Fruit fly (Drosophila melanogaster) whole organism, embryonic: ENCODE data around the gene Dfd.

Source experiments
- Atf6 ChIP-seq: fragments of 200-800 bp; sonication (Bioruptor generic); IDR thresholded peaks from 2 replicates; pipeline ENCODE4 v1.3.6; 2022; ENCODE audit warnings: missing biosample characterization, missing genetic modification characterization
- Bteb2 ChIP-seq: fragments of 200-800 bp; sonication (Bioruptor generic); optimal IDR thresholded peaks from 2 replicates; lab custom pipeline; 2016; ENCODE audit warnings: missing biosample characterization, missing genetic modification characterization
- CG10321 ChIP-seq: fragments of 200-800 bp; sonication (Bioruptor generic); IDR thresholded peaks from 2 replicates; pipeline ENCODE4 v1.3.6; 2022; ENCODE audit warnings: missing biosample characterization, missing genetic modification characterization
- CG10462 ChIP-seq: fragments of 200-800 bp; sonication (Bioruptor generic); optimal IDR thresholded peaks from 2 replicates; lab custom pipeline; 2016; ENCODE audit warnings: missing biosample characterization, missing genetic modification characterization
- CG11085 ChIP-seq: fragments of 200-800 bp; sonication (Bioruptor generic); IDR thresholded peaks from 2 replicates; pipeline ENCODE4 v1.3.6; 2022; ENCODE audit warnings: missing biosample characterization, missing genetic modification characterization
- CG11696 ChIP-seq: fragments of 200-800 bp; sonication (Bioruptor generic); IDR thresholded peaks from 2 replicates; pipeline ENCODE4 v1.3.6; 2022; ENCODE audit warnings: missing biosample characterization, missing genetic modification characterization
- CG12299 ChIP-seq: fragments of 200-800 bp; sonication (Bioruptor generic); optimal IDR thresholded peaks from 2 replicates; lab custom pipeline; 2018; ENCODE audit warnings: missing biosample characterization, mild to moderate bottlenecking, missing genetic modification characterization
- CG13287 ChIP-seq: fragments of 200-800 bp; sonication (Bioruptor generic); IDR thresholded peaks from 2 replicates; pipeline ENCODE4 v1.3.6; 2022; ENCODE audit warnings: missing biosample characterization, missing genetic modification characterization; ENCODE audit not compliant: partially characterized antibody
- CG14014 ChIP-seq: fragments of 200-800 bp; sonication (Bioruptor generic); IDR thresholded peaks from 2 replicates; pipeline ENCODE4 v1.3.6; 2022; ENCODE audit warnings: missing biosample characterization, missing genetic modification characterization
- CG15011 ChIP-seq: fragments of 200-800 bp; sonication (Bioruptor generic); optimal IDR thresholded peaks from 3 replicates; lab custom pipeline; 2018; ENCODE audit warnings: missing biosample characterization, mild to moderate bottlenecking, missing genetic modification characterization
- CG15073 ChIP-seq: fragments of 200-800 bp; sonication (Bioruptor generic); optimal IDR thresholded peaks from 2 replicates; lab custom pipeline; 2016; ENCODE audit warnings: missing biosample characterization, missing genetic modification characterization
- CG15514 ChIP-seq: fragments of 200-800 bp; sonication (Bioruptor generic); optimal IDR thresholded peaks from 3 replicates; lab custom pipeline; 2017; ENCODE audit warnings: missing biosample characterization, missing genetic modification characterization, mild to moderate bottlenecking, moderate library complexity, missing genetic modification reagents
- CG18476 ChIP-seq: fragments of 200-800 bp; sonication (Bioruptor generic); optimal IDR thresholded peaks from 2 replicates; lab custom pipeline; 2016; ENCODE audit warnings: missing biosample characterization, mild to moderate bottlenecking, missing genetic modification characterization
- CG2129 ChIP-seq: fragments of 200-800 bp; sonication (Bioruptor generic); IDR thresholded peaks from 2 replicates; pipeline ENCODE4 v1.3.6; 2022; ENCODE audit warnings: missing biosample characterization, missing genetic modification characterization; ENCODE audit not compliant: partially characterized antibody
- CG30431 ChIP-seq: fragments of 200-800 bp; sonication (Bioruptor generic); optimal IDR thresholded peaks from 2 replicates; lab custom pipeline; 2017; ENCODE audit warnings: missing biosample characterization, missing genetic modification characterization
- CG3838 ChIP-seq: fragments of 200-800 bp; sonication (Bioruptor generic); optimal IDR thresholded peaks from 3 replicates; lab custom pipeline; 2016; ENCODE audit warnings: missing biosample characterization, missing genetic modification characterization
- CG7963 ChIP-seq: fragments of 200-800 bp; sonication (Bioruptor generic); IDR thresholded peaks from 3 replicates; pipeline ENCODE4 v1.3.6; 2022; ENCODE audit warnings: missing biosample characterization, missing genetic modification characterization; ENCODE audit not compliant: partially characterized antibody
- D ChIP-seq, 2 experiments: fragments of 200-800 bp in 1 of 2; fragments of >200 bp in 1 of 2; sonication (Bioruptor generic) in 1 of 2; optimal IDR thresholded peaks; 2 replicates in 1 of 2; 3 replicates in 1 of 2; lab custom pipeline; 2017; ENCODE audit warnings: mild to moderate bottlenecking in 1 of 2, missing biosample characterization in 1 of 2, missing genetic modification characterization in 1 of 2, missing genetic modification reagents in 1 of 2
- Dad ChIP-seq: fragments of 200-800 bp; sonication (Bioruptor generic); optimal IDR thresholded peaks from 3 replicates; lab custom pipeline; 2016; ENCODE audit warnings: missing biosample characterization, missing genetic modification characterization
- Deaf1 ChIP-seq: fragments of 200-800 bp; optimal IDR thresholded peaks from 3 replicates; lab custom pipeline; 2019; ENCODE audit warnings: missing biosample characterization, mild to moderate bottlenecking, missing genetic modification characterization, moderate library complexity
- Doc3 ChIP-seq: fragments of 200-800 bp; sonication (Bioruptor generic); IDR thresholded peaks from 3 replicates; pipeline ENCODE4 v1.3.6; 2022; ENCODE audit warnings: missing biosample characterization, missing genetic modification characterization; ENCODE audit not compliant: partially characterized antibody
- ERR ChIP-seq: fragments of 200-800 bp; sonication (Bioruptor generic); optimal IDR thresholded peaks from 2 replicates; lab custom pipeline; 2016; ENCODE audit warnings: missing biosample characterization, missing genetic modification characterization
- Elba2 ChIP-seq: fragments of 200-800 bp; sonication (Bioruptor generic); optimal IDR thresholded peaks from 3 replicates; lab custom pipeline; 2016; ENCODE audit warnings: missing biosample characterization, missing genetic modification characterization
- Ets97D ChIP-seq: fragments of 200-800 bp; sonication (Bioruptor generic); optimal IDR thresholded peaks from 3 replicates; lab custom pipeline; 2016; ENCODE audit warnings: missing biosample characterization, missing genetic modification characterization
- Fer1 ChIP-seq: fragments of 200-800 bp; sonication (Bioruptor generic); optimal IDR thresholded peaks from 2 replicates; lab custom pipeline; 2017; ENCODE audit warnings: missing biosample characterization, mild to moderate bottlenecking, missing genetic modification characterization
- H2.0 ChIP-seq: fragments of 200-800 bp; sonication (Bioruptor generic); IDR thresholded peaks from 2 replicates; pipeline ENCODE4 v1.3.6; 2022; ENCODE audit warnings: missing biosample characterization, missing genetic modification characterization
- Hand ChIP-seq: fragments of 200-800 bp; sonication (Bioruptor generic); optimal IDR thresholded peaks from 2 replicates; lab custom pipeline; 2017; ENCODE audit warnings: mild to moderate bottlenecking, missing biosample characterization, missing genetic modification reagents, missing genetic modification characterization
- Hr39 ChIP-seq: fragments of >200 bp; optimal IDR thresholded peaks from 2 replicates; lab custom pipeline; 2017
- Hr51 ChIP-seq, 2 experiments: fragments of 200-800 bp; sonication (Bioruptor generic); optimal IDR thresholded peaks; 2 replicates in 1 of 2; 3 replicates in 1 of 2; lab custom pipeline; 2016 to 2018; ENCODE audit warnings: missing biosample characterization in 2 of 2, missing genetic modification characterization in 2 of 2, mild to moderate bottlenecking in 1 of 2, moderate library complexity in 1 of 2
- Hr78 ChIP-seq, 2 experiments: fragments of 200-800 bp in 1 of 2; fragments of >200 bp in 1 of 2; sonication (Bioruptor generic) in 1 of 2; optimal IDR thresholded peaks; 2 replicates each; lab custom pipeline; 2017 to 2019; ENCODE audit warnings: missing biosample characterization in 2 of 2, missing genetic modification characterization in 2 of 2, mild to moderate bottlenecking in 1 of 2, moderate library complexity in 1 of 2
- Kr ChIP-seq: fragments of 200-800 bp; sonication (Bioruptor generic); optimal IDR thresholded peaks from 2 replicates; lab custom pipeline; 2017; ENCODE audit warnings: missing biosample characterization, mild to moderate bottlenecking, missing genetic modification characterization
- Meics ChIP-seq: fragments of 200-800 bp; sonication (Bioruptor generic); optimal IDR thresholded peaks from 2 replicates; lab custom pipeline; 2017; ENCODE audit warnings: missing biosample characterization, mild to moderate bottlenecking, missing genetic modification characterization
- NC2β ChIP-seq: fragments of 200-800 bp; sonication (Bioruptor generic); optimal IDR thresholded peaks from 2 replicates; lab custom pipeline; 2016; ENCODE audit warnings: missing biosample characterization, missing genetic modification characterization
- amos ChIP-seq: fragments of 200-800 bp; sonication (Bioruptor generic); IDR thresholded peaks from 2 replicates; pipeline ENCODE4 v1.3.6; 2022; ENCODE audit warnings: missing biosample characterization, missing genetic modification characterization; ENCODE audit not compliant: partially characterized antibody
- az2 ChIP-seq: fragments of 200-800 bp; sonication (Bioruptor generic); optimal IDR thresholded peaks from 3 replicates; lab custom pipeline; 2016; ENCODE audit warnings: missing biosample characterization, missing genetic modification characterization
- crp ChIP-seq, 2 experiments: fragments of 200-800 bp; sonication (Bioruptor generic); optimal IDR thresholded peaks; 2 replicates in 1 of 2; 3 replicates in 1 of 2; lab custom pipeline; 2017; ENCODE audit warnings: missing biosample characterization in 2 of 2, missing genetic modification characterization in 2 of 2, mild to moderate bottlenecking in 1 of 2, moderate library complexity in 1 of 2
- danr ChIP-seq: fragments of 200-800 bp; sonication (Bioruptor generic); IDR thresholded peaks from 2 replicates; pipeline ENCODE4 v1.3.6; 2022; ENCODE audit warnings: missing biosample characterization, missing genetic modification characterization
- dpn ChIP-seq, 2 experiments: fragments of 200-800 bp; sonication (Bioruptor generic); optimal IDR thresholded peaks; 3 replicates each; lab custom pipeline; 2016; ENCODE audit warnings: missing biosample characterization in 2 of 2, missing genetic modification characterization in 2 of 2
- gcm2 ChIP-seq: fragments of 200-800 bp; sonication (Bioruptor generic); optimal IDR thresholded peaks from 2 replicates; lab custom pipeline; 2016; ENCODE audit warnings: missing biosample characterization, missing genetic modification characterization
- gem ChIP-seq: fragments of 200-800 bp; sonication (Bioruptor generic); optimal IDR thresholded peaks from 2 replicates; lab custom pipeline; 2019; ENCODE audit warnings: missing biosample characterization, mild to moderate bottlenecking, missing genetic modification characterization, moderate library complexity
- pnt ChIP-seq: fragments of 200-800 bp; sonication (Bioruptor generic); optimal IDR thresholded peaks from 3 replicates; lab custom pipeline; 2016; ENCODE audit warnings: missing biosample characterization, missing genetic modification characterization
- pum ChIP-seq: fragments of 200-800 bp; sonication (Bioruptor generic); optimal IDR thresholded peaks from 2 replicates; lab custom pipeline; 2016; ENCODE audit warnings: missing biosample characterization, missing genetic modification characterization
- sr ChIP-seq: fragments of 200-800 bp; sonication (Bioruptor generic); IDR thresholded peaks from 3 replicates; pipeline ENCODE4 v1.3.6; 2022; ENCODE audit warnings: missing biosample characterization, missing genetic modification characterization
- stc ChIP-seq: fragments of 200-800 bp; sonication (Bioruptor generic); IDR thresholded peaks from 2 replicates; pipeline ENCODE4 v1.3.6; 2022; ENCODE audit warnings: missing biosample characterization, missing genetic modification characterization
- tll ChIP-seq, 2 experiments: fragments of 200-800 bp in 1 of 2; fragments of >200 bp in 1 of 2; sonication (Bioruptor generic) in 1 of 2; optimal IDR thresholded peaks; 2 replicates each; lab custom pipeline; 2017 to 2019; ENCODE audit warnings: missing biosample characterization in 2 of 2, missing genetic modification characterization in 2 of 2, mild to moderate bottlenecking in 1 of 2, moderate library complexity in 1 of 2
- tx ChIP-seq: fragments of 200-800 bp; sonication (Bioruptor generic); optimal IDR thresholded peaks from 2 replicates; lab custom pipeline; 2016; ENCODE audit warnings: missing biosample characterization, missing genetic modification characterization
- wdn ChIP-seq: fragments of 200-800 bp; sonication (Bioruptor generic); IDR thresholded peaks from 2 replicates; pipeline ENCODE4 v1.3.6; 2022; ENCODE audit warnings: missing biosample characterization, missing genetic modification characterization
- z ChIP-seq: fragments of 200-800 bp; sonication (Bioruptor generic); IDR thresholded peaks from 3 replicates; pipeline ENCODE4 v1.3.6; 2022; ENCODE audit warnings: missing biosample characterization, missing genetic modification characterization
- zf30C ChIP-seq: fragments of 200-800 bp; sonication (Bioruptor generic); optimal IDR thresholded peaks from 3 replicates; lab custom pipeline; 2018; ENCODE audit warnings: missing biosample characterization, mild to moderate bottlenecking, missing genetic modification characterization

The Dfd gene

DNA sequence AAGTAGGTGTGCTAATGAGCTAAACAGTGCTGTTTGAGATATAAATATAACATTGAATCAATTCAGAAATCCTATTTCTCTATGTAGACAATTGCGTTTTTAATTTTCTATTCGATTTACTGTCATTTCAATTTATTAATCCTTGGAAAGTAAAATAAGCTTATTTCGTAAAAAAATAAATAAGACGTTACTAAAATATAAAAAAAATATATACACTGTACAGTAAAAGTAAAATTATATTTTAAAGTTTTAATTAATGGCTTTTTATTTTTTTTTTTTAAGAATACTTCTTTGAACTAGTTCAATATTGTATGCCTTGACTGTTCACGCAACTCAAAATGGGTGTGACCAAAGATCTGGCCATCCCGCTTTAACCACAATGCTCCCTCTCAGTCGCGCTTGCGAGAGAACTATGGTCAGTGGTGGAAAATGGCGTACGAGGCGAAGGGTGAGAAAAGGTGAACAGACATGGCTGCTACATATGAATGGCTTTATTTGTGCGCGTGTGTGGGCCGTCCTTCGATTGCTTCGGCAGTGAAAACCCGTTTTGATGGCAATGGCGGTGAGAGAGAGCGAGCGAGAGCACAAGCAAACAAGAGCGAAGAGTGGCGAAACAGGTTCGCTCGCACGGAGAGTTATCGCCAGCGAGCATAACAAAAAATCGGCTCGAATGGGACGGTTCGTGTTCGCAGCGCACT lies at the start of gene Dfd (continued):
- no peak for TF ChIP-seq CG11085 (GFP tag; lab: Robert Waterston, UW)
- no peak for TF ChIP-seq Hand (GFP tag; lab: Kevin White, UChicago)
- no peak for TF ChIP-seq crp (GFP tag; optimal IDR thresholded peaks at IDR 0.05; lab: Kevin White, UChicago)
- TF ChIP-seq gem (tag; lab: Kevin White, UChicago), result peak; percentile 80
- TF ChIP-seq dpn (GFP tag; optimal IDR thresholded peaks at IDR 0.05; lab: Kevin White, UChicago), result peak in 1 of 2 experiments; percentile 52
- peak; percentile 21 for TF ChIP-seq CG10462 (GFP tag; lab: Kevin White, UChicago)
- TF ChIP-seq Ets97D, result no peak
- TF ChIP-seq gcm2, result no peak
- peak; percentile 73 for TF ChIP-seq D (optimal IDR thresholded peaks at IDR 0.05; lab: Kevin White, UChicago)
- TF ChIP-seq D (GFP tag; optimal IDR thresholded peaks at IDR 0.05; lab: Kevin White, UChicago), result peak; percentile 12
- TF ChIP-seq Deaf1 (tag; lab: Kevin White, UChicago), result peak; percentile 84
- no peak for TF ChIP-seq tx (GFP tag; lab: Kevin White, UChicago)
- TF ChIP-seq danr (GFP tag; lab: Robert Waterston, UW), result no peak
- TF ChIP-seq pnt (GFP tag; lab: Kevin White, UChicago), result no peak
- TF ChIP-seq z (GFP tag; lab: Robert Waterston, UW), result peak; percentile 37; the same call in 1 of the 3 replicates
- no peak for TF ChIP-seq stc (GFP tag; lab: Robert Waterston, UW)
- TF ChIP-seq Atf6 (GFP tag; lab: Robert Waterston, UW), result no peak
- TF ChIP-seq amos (GFP tag; lab: Robert Waterston, UW), result no peak
- no peak for TF ChIP-seq Elba2
- TF ChIP-seq zf30C (GFP tag; lab: Kevin White, UChicago), result peak; percentile 34
- no peak for TF ChIP-seq CG7963 (GFP tag; lab: Robert Waterston, UW)
- TF ChIP-seq Hr51 (GFP tag; optimal IDR thresholded peaks at IDR 0.05; lab: Kevin White, UChicago), result no peak
- TF ChIP-seq CG15073 (GFP tag; lab: Kevin White, UChicago), result peak; percentile 99
- no peak for TF ChIP-seq CG3838
- no peak for TF ChIP-seq Kr (GFP tag; lab: Kevin White, UChicago)
- TF ChIP-seq CG12299 (tag; lab: Kevin White, UChicago), result no peak
- TF ChIP-seq CG2129 (GFP tag; lab: Robert Waterston, UW), result no peak
- no peak for TF ChIP-seq Dad (GFP tag; lab: Kevin White, UChicago)
- no peak for TF ChIP-seq Hr39 (lab: Kevin White, UChicago)
- no peak for TF ChIP-seq wdn (GFP tag; lab: Robert Waterston, UW)
- peak; percentile 97 for TF ChIP-seq CG15514 (GFP tag; lab: Kevin White, UChicago)
- TF ChIP-seq tll (GFP tag; optimal IDR thresholded peaks at IDR 0.05; lab: Kevin White, UChicago), result peak in 1 of 2 experiments; percentile 87
- no peak for TF ChIP-seq Hr78 (GFP tag; optimal IDR thresholded peaks at IDR 0.05; lab: Kevin White, UChicago)
- TF ChIP-seq pum (GFP tag; lab: Kevin White, UChicago), result no peak
- no peak for TF ChIP-seq CG30431 (GFP tag; lab: Kevin White, UChicago)
- TF ChIP-seq Fer1 (GFP tag; lab: Kevin White, UChicago), result no peak
- TF ChIP-seq CG18476, result no peak
- peak; percentile 30 for TF ChIP-seq H2.0
- no peak; the same call in 1 of the 2 replicates for TF ChIP-seq CG13287
- 0 out of 2 replicates have a peak, but pooled peaks have one; percentile 59 for TF ChIP-seq CG11696 (GFP tag; lab: Robert Waterston, UW)
- no peak for TF ChIP-seq CG15011 (GFP tag; lab: Kevin White, UChicago)
- peak; percentile 62 for TF ChIP-seq az2 (GFP tag; lab: Kevin White, UChicago)
- TF ChIP-seq sr (GFP tag; lab: Robert Waterston, UW), result no peak; the same call in 1 of the 3 replicates
- TF ChIP-seq NC2β (GFP tag; lab: Kevin White, UChicago), result no peak
- TF ChIP-seq CG14014 (GFP tag; lab: Robert Waterston, UW), result no peak
- no peak for TF ChIP-seq Bteb2 (GFP tag; lab: Kevin White, UChicago)
- TF ChIP-seq Meics (GFP tag; lab: Kevin White, UChicago), result peak; percentile 62
- TF ChIP-seq Doc3 (GFP tag; lab: Robert Waterston, UW), result no peak
- TF ChIP-seq CG10321, result peak; percentile 95
- TF ChIP-seq ERR (GFP tag; lab: Kevin White, UChicago), result no peak
